Fruit fly (Drosophila melanogaster): ENCODE results near the gene CG1636.

- TF ChIP-seq CG5204 (GFP tag; optimal IDR thresholded peaks at IDR 0.05) (no peak), bab1 (GFP tag; optimal IDR thresholded peaks at IDR 0.05) (no peak), CG33017 (tag; optimal IDR thresholded peaks at IDR 0.05) (no peak), CG11617 (GFP tag; optimal IDR thresholded peaks at IDR 0.05) (no peak), Clk (GFP tag; optimal IDR thresholded peaks at IDR 0.05) (no peak), kay (GFP tag; ENCODE audit: borderline replicate concordance) (no peak)
These were observed at the start of gene CG1636 for dm6 chrX:8273291-8273690.
